Worm (Caenorhabditis elegans): Measurements from ENCODE around the gene T25D10.1.

DNA sequence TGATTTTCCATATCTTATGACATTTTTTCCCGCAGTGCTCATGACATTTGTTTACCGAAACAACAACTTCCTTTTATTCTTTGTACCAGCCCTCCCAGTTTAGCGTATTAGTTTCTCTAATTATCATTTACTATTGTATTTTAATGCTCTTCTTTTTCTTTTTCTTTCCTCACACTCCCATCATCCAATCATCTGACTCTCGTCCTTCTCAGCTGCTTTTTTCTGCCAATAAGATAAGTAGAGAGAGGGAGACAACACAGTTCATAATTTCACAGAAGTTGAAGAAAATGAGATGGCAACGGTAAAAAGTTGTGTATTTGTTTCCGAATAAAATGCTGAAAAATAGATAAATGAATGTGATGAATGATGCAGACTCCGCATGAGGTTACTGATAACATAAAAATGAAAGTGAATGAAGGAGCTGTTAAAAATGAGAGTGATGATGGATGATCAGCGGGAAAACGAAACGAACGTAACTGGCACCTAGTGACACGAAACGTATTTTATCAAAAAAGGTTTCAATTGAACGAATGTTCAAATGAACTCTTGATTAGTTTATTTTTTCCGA lies 25.7 kb upstream of the T25D10.1 start:
- TF ChIP-seq med-1 (GFP tag; optimal IDR thresholded peaks at IDR 0.05; ENCODE audit: insufficient read depth) (no peak), ztf-29 (GFP tag; IDR thresholded peaks at IDR 0.05) (no peak), cog-1 (tag; optimal IDR thresholded peaks at IDR 0.05) (no peak), tab-1 (GFP tag; IDR thresholded peaks at IDR 0.05) (no peak), T22C8.4 (GFP tag; IDR thresholded peaks at IDR 0.05) (no peak)
